Worm (Caenorhabditis elegans) whole organism, L4/young adult: ENCODE results near the gene E02H4.2.

ENCODE experiments used
- W03F9.2 ChIP-seq: fragments of 150-350 bp; optimal IDR thresholded peaks from 2 replicates; lab custom pipeline; 2014; ENCODE audit warnings: missing biosample characterization, missing genetic modification characterization
- dao-5 ChIP-seq: sonication (generic microtip); optimal IDR thresholded peaks from 2 replicates; lab custom pipeline; 2016; ENCODE audit warnings: missing genotype, missing genetic modification characterization, moderate library complexity, missing compliant biosample characterization
- him-1 ChIP-seq: sonication (generic microtip); optimal IDR thresholded peaks from 2 replicates; lab custom pipeline; 2016; ENCODE audit warnings: missing genotype, missing genetic modification reagents, missing genetic modification characterization, missing compliant biosample characterization

The E02H4.2 gene

ce11 chrX:14281526-14281925, at the start of gene E02H4.2:
E02H4.2 (minus strand) TSS chrX:14281626.
- TF ChIP-seq W03F9.2 (tag; lab: Kevin White, UChicago) (no peak), him-1 (tag; lab: Kevin White, UChicago) (no peak), dao-5 (tag; lab: Kevin White, UChicago) (no peak)

- TF ChIP-seq W03F9.2 (tag; lab: Kevin White, UChicago) (no peak), him-1 (tag; lab: Kevin White, UChicago) (no peak), dao-5 (tag; lab: Kevin White, UChicago) (no peak)
Observed at ce11 chrX:14329348-14329747, 47.9 kb upstream of the E02H4.2 start.

ce11 chrX:14327398-14327797, 46.0 kb upstream of the E02H4.2 start, which contains the start of gene C11H1.7:
C11H1.7 (plus strand) TSS chrX:14327409.
- TF ChIP-seq him-1 (tag; lab: Kevin White, UChicago) = no peak
- no peak for TF ChIP-seq dao-5 (tag; lab: Kevin White, UChicago)
- TF ChIP-seq W03F9.2 (tag; lab: Kevin White, UChicago) = no peak

DNA sequence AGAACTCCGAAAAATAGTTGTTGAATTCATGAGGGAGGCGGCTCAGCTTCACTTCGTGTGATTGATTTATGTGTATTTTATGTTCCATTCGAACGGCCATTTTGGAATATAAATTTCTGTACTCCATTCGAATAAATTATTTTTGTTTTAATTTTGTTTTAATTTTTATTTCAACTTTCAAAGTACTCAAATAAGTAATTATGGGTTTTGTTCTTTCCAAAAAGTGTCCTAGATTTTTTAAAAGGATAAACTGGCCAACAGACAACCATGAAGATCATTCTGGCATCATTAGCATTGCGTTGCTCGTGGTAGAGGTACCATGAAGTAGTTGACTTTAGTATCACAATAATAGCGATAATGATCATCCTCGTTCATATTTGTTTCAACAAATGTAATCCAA, 45.2 kb upstream of the E02H4.2 start:
- TF ChIP-seq dao-5 (tag; lab: Kevin White, UChicago) = no peak
- TF ChIP-seq him-1 (tag; lab: Kevin White, UChicago) = no peak
- no peak for TF ChIP-seq W03F9.2 (tag; lab: Kevin White, UChicago)

DNA sequence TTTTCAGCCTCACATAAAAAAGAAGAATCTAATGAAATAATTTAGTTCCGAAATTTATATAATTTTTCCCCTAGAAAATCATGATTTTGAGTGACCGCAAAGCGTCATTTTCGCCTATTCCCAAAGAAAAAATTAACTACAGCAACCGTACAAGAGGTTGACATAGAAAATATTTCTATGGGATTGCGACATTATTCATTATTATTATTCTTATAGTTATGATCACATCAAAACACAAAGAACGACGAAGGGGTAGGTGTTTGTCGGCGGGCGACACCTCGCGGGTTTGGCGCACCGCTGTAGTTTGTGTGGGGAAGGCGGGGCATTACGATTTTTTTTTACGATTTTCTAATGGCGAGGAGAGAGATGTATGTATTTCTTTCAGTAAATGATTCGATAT, 42.9 kb upstream of the E02H4.2 start:
- no peak for TF ChIP-seq him-1 (tag; lab: Kevin White, UChicago)
- no peak for TF ChIP-seq dao-5 (tag; lab: Kevin White, UChicago)
- TF ChIP-seq W03F9.2 (tag; lab: Kevin White, UChicago) = no peak

ce11 chrX:14322793-14323192, 41.4 kb upstream of the E02H4.2 start:
- TF ChIP-seq W03F9.2 (tag; lab: Kevin White, UChicago) (no peak), him-1 (tag; lab: Kevin White, UChicago) (no peak), dao-5 (tag; lab: Kevin White, UChicago) (no peak)

DNA sequence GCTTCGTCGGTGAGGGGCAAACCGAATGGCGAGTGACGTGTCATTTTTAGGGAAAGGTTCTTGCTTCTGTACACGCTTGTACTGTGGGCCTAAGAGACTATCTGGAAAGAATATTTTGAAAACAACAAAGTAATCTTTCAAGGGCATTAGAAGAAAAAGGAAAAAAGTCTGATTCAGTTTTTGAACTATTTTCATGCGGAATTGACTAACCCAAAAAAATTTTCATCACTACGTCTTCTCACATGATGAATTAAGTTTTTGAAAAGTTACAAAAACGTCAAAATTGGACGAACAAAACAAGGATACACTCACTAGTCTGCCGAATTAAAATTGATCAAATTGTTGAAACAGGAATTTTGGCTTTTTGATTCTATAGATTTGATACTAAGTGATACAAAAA, 38.9 kb upstream of the E02H4.2 start, which contains the start of gene C11H1.9:
C11H1.9 (minus strand) TSS at position 101 of the 400 bp plus-strand sequence.
- TF ChIP-seq dao-5 (tag; lab: Kevin White, UChicago) = no peak
- TF ChIP-seq him-1 (tag; lab: Kevin White, UChicago) = no peak
- no peak for TF ChIP-seq W03F9.2 (tag; lab: Kevin White, UChicago)

- TF ChIP-seq W03F9.2 (tag; lab: Kevin White, UChicago) = no peak
- TF ChIP-seq dao-5 (tag; lab: Kevin White, UChicago) = no peak
- no peak for TF ChIP-seq him-1 (tag; lab: Kevin White, UChicago)
Observed at ce11 chrX:14316132-14316531, 34.7 kb upstream of the E02H4.2 start.

DNA sequence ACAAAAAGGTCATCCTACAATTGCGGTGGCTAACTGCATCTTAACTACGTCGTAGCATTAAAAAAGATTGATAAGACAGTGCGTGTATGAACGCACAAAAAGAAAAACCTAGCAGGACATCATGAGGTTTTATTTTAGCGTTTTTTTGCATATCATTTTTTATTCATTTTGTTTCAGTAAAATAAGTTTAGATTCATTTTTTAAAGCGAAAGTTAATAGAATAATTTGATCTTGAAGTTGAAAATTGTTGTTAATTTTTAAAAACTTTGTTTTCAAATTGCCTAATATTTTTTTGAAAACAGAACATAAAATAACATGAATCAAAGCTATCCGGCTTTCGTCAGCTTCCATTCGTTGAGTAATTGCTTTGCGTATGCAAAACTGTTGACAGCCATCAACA, 32.2 kb upstream of the E02H4.2 start, which contains the start of gene prx-1:
prx-1 (plus strand) TSS at position 301 of the 400 bp plus-strand sequence.
- TF ChIP-seq W03F9.2 (tag; lab: Kevin White, UChicago) (no peak), dao-5 (tag; lab: Kevin White, UChicago) (no peak), him-1 (tag; lab: Kevin White, UChicago) (no peak)

DNA sequence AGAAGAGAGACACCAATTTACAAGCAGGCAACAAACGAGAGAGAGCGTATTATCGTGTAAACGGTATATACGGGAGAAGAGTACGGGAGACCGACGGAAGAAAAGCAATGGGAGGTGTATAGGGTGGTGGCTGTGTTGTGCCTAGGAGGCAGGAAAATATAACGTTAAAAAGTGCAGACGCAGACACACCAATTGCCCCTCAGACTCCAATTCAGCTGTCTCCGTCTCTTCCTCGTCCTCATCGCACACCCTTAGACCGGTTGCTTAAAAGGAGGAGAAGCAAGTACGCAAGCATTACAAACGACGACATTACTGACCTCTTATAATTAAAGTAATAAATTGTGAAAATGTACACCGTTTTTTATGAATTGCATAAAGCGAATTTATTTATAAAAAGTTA, 31.0 kb upstream of the E02H4.2 start:
- no peak for TF ChIP-seq dao-5 (tag; lab: Kevin White, UChicago)
- peak; percentile 10 for TF ChIP-seq W03F9.2 (tag; lab: Kevin White, UChicago)
- no peak for TF ChIP-seq him-1 (tag; lab: Kevin White, UChicago)

DNA sequence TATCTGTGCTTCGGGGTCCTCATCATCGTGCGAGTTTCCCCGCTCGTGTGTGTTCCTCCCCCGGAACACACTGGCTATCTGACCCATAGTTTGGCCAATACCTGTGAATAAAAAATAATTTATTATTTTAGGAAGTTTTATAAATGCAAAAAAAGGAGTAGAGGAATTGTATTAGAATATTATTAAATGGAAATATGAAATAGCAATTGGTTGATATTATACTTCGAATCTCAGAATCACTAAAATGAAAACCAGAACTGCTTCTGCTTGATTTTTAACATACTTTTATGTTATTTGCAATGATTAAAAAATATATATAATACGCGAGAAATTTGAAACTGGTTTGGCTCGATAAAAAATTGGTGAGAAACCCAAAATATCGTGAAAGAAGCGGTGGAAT, 30.2 kb upstream of the E02H4.2 start, which contains the start of gene mgrn-1:
mgrn-1 (minus strand) TSS at position 101 of the 400 bp plus-strand sequence.
- TF ChIP-seq W03F9.2 (tag; lab: Kevin White, UChicago) (no peak), dao-5 (tag; lab: Kevin White, UChicago) (no peak), him-1 (tag; lab: Kevin White, UChicago) (no peak)

DNA sequence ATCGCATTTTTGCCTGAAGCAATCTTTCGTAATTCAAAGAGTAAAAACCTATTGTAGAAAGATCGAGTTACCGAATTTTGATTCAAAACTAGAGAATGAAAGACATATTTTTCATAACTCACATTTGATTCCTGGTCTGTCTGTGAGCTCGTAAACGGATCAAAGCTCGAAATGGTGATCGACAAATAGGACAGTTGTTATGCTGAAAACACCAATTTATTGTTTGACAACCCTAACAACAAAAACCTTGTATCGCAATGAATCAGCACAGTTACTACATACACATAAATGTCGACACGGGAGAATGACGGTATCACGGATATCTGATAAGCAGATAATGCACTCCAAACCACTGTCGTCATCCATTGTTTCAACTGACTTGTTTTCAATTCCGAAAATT, 28.2 kb upstream of the E02H4.2 start:
- no peak for TF ChIP-seq dao-5 (tag; lab: Kevin White, UChicago)

- TF ChIP-seq W03F9.2 (tag; lab: Kevin White, UChicago) (no peak), dao-5 (tag; lab: Kevin White, UChicago) (no peak)
Observed at ce11 chrX:14307667-14308066, 26.2 kb upstream of the E02H4.2 start, which contains the start of gene gphr-2. gphr-2 (minus strand) TSS chrX:14307767.

DNA sequence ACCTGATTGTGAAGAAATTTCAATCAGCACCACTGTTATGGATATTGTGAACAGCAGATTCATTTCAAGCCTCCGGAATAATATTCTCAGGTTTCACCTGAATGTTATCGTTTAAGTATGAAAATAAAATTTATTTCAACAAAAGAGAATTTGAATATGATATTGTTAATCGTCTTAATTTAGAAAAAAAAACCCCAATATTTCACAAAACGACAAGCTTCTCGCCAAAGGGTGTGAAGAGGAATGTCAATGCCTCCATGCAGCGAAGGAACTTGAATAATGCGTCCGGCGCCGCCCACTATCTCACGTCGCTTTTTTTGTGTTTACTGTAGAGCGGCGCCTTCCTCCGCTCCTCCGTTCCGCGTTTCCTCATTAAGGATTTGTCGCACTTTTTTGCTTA, 21.7 kb upstream of the E02H4.2 start, which contains the start of gene C11H1.5:
C11H1.5 (minus strand) TSS at position 101 of the 400 bp plus-strand sequence.
- no peak for TF ChIP-seq dao-5 (tag; lab: Kevin White, UChicago)
- no peak for TF ChIP-seq him-1 (tag; lab: Kevin White, UChicago)
- no peak for TF ChIP-seq W03F9.2 (tag; lab: Kevin White, UChicago)
